Worm (Caenorhabditis elegans): Measurements from ENCODE around the gene vps-32.1.

vps-32.1 gene

ce11 chrII:6573677-6574076 lies 15.8 kb upstream of the vps-32.1 start, which contains the start of gene sra-28:
TSS of gene sra-28 (minus strand) at chrII:6573777.
- no peak for TF ChIP-seq lin-13 (tag; optimal IDR thresholded peaks at IDR 0.05)
- TF ChIP-seq mep-1 (tag; optimal IDR thresholded peaks at IDR 0.05), result no peak
- no peak for TF ChIP-seq mls-2 (tag; optimal IDR thresholded peaks at IDR 0.05)
- no peak for TF ChIP-seq hlh-1 (tag; optimal IDR thresholded peaks at IDR 0.05)
- TF ChIP-seq nhr-12 (tag; optimal IDR thresholded peaks at IDR 0.05), result no peak
- TF ChIP-seq ces-1 (GFP tag; optimal IDR thresholded peaks at IDR 0.05), result no peak
- no peak for TF ChIP-seq nhr-237 (tag; optimal IDR thresholded peaks at IDR 0.05)
- TF ChIP-seq sem-2 (GFP tag; optimal IDR thresholded peaks at IDR 0.05), result no peak
- TF ChIP-seq bed-3 (GFP tag; optimal IDR thresholded peaks at IDR 0.05), result no peak

ce11 chrII:6575647-6576046 lies 13.9 kb upstream of the vps-32.1 start, which contains the start of gene sra-29:
TSS of gene sra-29 (minus strand) at chrII:6575747.
- TF ChIP-seq nhr-12 (tag; optimal IDR thresholded peaks at IDR 0.05) (no peak), unc-62 (GFP tag; optimal IDR thresholded peaks at IDR 0.05) (no peak), mab-5 (tag; optimal IDR thresholded peaks at IDR 0.05) (no peak), cnd-1 (tag; optimal IDR thresholded peaks at IDR 0.05) (no peak), unc-39 (tag; optimal IDR thresholded peaks at IDR 0.05) (no peak), drap-1 (GFP tag; optimal IDR thresholded peaks at IDR 0.05) (no peak)

DNA sequence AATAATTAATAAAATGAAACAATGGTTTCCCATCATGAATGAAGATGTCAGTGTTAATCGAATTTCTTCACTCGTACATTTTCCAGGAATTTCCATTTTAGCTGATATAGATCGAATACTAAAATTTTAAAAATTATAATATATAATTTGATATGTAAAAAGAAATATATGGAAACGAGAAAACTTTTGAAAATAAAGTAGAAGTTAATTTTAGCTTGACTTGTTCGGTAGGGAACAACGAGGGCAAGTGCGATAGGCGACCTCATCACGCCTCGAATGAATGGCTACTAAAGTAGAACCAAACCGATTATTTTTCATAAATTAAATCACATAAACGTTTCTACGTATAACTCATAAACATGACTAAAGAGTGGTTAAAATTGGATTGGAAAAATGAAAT lies 11.1 kb upstream of the vps-32.1 start, which contains the start of gene sra-31:
Gene sra-31, minus strand, starts transcription at position 101 of the 400 bp plus-strand sequence.
- TF ChIP-seq nhr-28 (tag; optimal IDR thresholded peaks at IDR 0.05) (no peak), hlh-1 (tag; optimal IDR thresholded peaks at IDR 0.05) (no peak), drap-1 (GFP tag; optimal IDR thresholded peaks at IDR 0.05) (no peak), pha-4 (tag; optimal IDR thresholded peaks at IDR 0.05) (no peak), ceh-43 (GFP tag; optimal IDR thresholded peaks at IDR 0.05) (no peak), sptf-1 (tag; optimal IDR thresholded peaks at IDR 0.05) (no peak), unc-120 (tag; optimal IDR thresholded peaks at IDR 0.05; ENCODE audit: poor library complexity, severe bottlenecking) (no peak), nhr-12 (tag; optimal IDR thresholded peaks at IDR 0.05) (no peak), unc-39 (tag; optimal IDR thresholded peaks at IDR 0.05) (no peak), mep-1 (tag; optimal IDR thresholded peaks at IDR 0.05) (no peak), lin-13 (tag; optimal IDR thresholded peaks at IDR 0.05) (no peak), unc-62 (GFP tag; optimal IDR thresholded peaks at IDR 0.05) (no peak), ham-2 (GFP tag; optimal IDR thresholded peaks at IDR 0.05) (no peak), snpc-4 (tag; optimal IDR thresholded peaks at IDR 0.05) (no peak), bed-3 (GFP tag; optimal IDR thresholded peaks at IDR 0.05) (no peak), nhr-76 (tag; optimal IDR thresholded peaks at IDR 0.05) (no peak), mls-2 (tag; optimal IDR thresholded peaks at IDR 0.05) (no peak), sem-2 (GFP tag; optimal IDR thresholded peaks at IDR 0.05) (no peak)

- no peak for TF ChIP-seq elt-1 (tag; optimal IDR thresholded peaks at IDR 0.05; ENCODE audit: borderline replicate concordance, insufficient read depth)
- no peak for TF ChIP-seq sem-2 (GFP tag; optimal IDR thresholded peaks at IDR 0.05)
- no peak for TF ChIP-seq ham-2 (GFP tag; optimal IDR thresholded peaks at IDR 0.05)
- TF ChIP-seq nhr-28 (tag; optimal IDR thresholded peaks at IDR 0.05), result no peak
- TF ChIP-seq nhr-76 (tag; optimal IDR thresholded peaks at IDR 0.05), result no peak
- TF ChIP-seq ceh-43 (GFP tag; optimal IDR thresholded peaks at IDR 0.05), result no peak
These were observed 8.3 kb upstream of the vps-32.1 start, which contains the start of gene C56C10.6 for ce11 chrII:6581236-6581635. TSS of gene C56C10.6 (minus strand) at chrII:6581336.

DNA sequence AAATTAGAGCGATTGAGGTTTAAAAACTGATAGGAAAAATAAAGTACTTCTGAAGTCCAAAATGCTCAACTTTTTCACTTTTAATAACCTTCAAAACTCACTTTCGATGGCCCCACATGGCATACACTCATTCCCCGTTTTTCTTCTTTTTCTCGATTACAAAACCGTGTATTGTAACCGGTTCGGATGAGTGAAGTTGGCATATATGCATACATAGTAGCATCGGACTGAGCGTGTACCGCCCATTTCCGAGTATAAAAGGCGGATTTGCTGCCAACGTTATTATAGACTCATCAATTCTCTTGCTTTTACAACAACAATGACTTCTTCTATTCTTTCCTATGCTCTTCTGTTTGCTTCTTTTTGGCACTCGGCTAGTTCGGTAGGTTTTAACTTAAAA lies 6.8 kb upstream of the vps-32.1 start, which contains the start of gene C56C10.4:
Gene C56C10.4, plus strand, starts transcription at position 301 of the 400 bp plus-strand sequence.
- TF ChIP-seq ceh-39 (tag; optimal IDR thresholded peaks at IDR 0.05) (no peak), bed-3 (GFP tag; optimal IDR thresholded peaks at IDR 0.05) (no peak), sptf-1 (tag; optimal IDR thresholded peaks at IDR 0.05) (no peak), zip-8 (tag; optimal IDR thresholded peaks at IDR 0.05) (no peak), unc-62 (GFP tag; optimal IDR thresholded peaks at IDR 0.05) (no peak), sem-2 (GFP tag; optimal IDR thresholded peaks at IDR 0.05) (no peak), lsy-2 (tag; optimal IDR thresholded peaks at IDR 0.05) (no peak), ztf-11 (tag; optimal IDR thresholded peaks at IDR 0.05) (no peak), tbx-8 (GFP tag; optimal IDR thresholded peaks at IDR 0.05) (no peak), nhr-76 (tag; optimal IDR thresholded peaks at IDR 0.05) (no peak), pha-4 (tag; optimal IDR thresholded peaks at IDR 0.05) (no peak), ham-2 (GFP tag; optimal IDR thresholded peaks at IDR 0.05) (no peak), nhr-2 (tag; optimal IDR thresholded peaks at IDR 0.05) (no peak), lin-13 (tag; optimal IDR thresholded peaks at IDR 0.05) (no peak), M03D4.4 (tag; optimal IDR thresholded peaks at IDR 0.05) (no peak), nhr-28 (tag; optimal IDR thresholded peaks at IDR 0.05) (no peak), ceh-83 (GFP tag; optimal IDR thresholded peaks at IDR 0.05) (no peak), snpc-4 (tag; optimal IDR thresholded peaks at IDR 0.05) (no peak), elt-3 (tag; optimal IDR thresholded peaks at IDR 0.05) (no peak)

Data from whole organism, mixed stage, embryonic.